Fruit fly (Drosophila melanogaster): ENCODE measurements around the gene CG11790.

Gene CG11790

dm6 chr3R:25070871-25071270 lies 23.4 kb downstream of the CG11790 start, which contains the start of gene CG11836:
Gene CG11836 (plus strand): TSS chr3R:25071126.
- TF ChIP-seq CG17801 (GFP tag; optimal IDR thresholded peaks at IDR 0.05; ENCODE audit: partially characterized antibody), result no peak

DNA sequence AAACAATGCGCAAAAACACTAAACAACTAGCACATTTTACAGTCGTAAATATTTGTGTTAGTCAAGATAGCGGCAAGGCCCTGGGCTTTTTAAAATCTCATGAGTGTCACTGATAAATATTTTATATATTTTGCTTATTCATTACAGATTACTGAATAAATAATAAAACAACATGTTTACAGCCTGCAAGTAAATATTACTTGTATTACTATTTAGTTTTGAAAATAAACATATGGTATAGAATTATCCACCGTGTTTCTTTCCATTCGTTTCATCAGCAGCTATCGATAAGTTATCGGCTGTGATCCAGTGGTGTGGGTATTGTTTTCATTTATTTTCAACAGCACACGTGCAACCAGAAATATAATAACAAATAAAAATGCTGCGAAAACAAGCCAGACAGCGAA lies 27.1 kb downstream of the CG11790 start, which contains the start of the genes shams and CG11920:
Gene shams, minus strand, starts transcription at position 50 of the 407 bp plus-strand sequence.
Gene CG11920, plus strand, starts transcription at position 320 of the 407 bp plus-strand sequence.
- peak; percentile 23 for TF ChIP-seq CG17801 (GFP tag; optimal IDR thresholded peaks at IDR 0.05; ENCODE audit: partially characterized antibody)

DNA sequence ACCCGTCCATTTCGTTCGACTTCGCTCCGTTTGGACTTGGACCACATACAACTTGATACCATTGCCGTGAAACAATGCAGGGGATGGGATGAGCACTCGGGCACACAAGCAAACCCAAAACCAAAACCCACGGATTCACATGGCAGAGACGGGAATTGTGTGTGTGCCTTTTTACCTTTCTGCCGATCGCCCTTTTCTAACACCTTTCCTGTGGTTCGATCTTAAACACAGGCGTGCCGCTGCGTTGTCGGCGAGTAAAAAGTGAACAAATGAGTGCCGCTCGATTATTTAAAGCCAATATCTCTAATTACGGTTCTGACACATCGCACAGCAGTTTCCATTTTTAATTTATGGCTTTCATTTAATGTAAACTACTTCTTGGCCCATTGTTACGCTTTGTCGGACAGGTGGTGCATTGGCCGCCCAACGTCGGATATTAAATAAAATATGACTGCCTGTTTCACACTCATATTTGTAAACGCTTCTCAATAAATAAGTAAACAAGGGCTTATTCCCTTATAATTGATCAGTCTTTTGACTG lies 29.8 kb downstream of the CG11790 start:
- TF ChIP-seq CG17801 (GFP tag; optimal IDR thresholded peaks at IDR 0.05; ENCODE audit: partially characterized antibody), result no peak

- TF ChIP-seq CG17801 (GFP tag; optimal IDR thresholded peaks at IDR 0.05; ENCODE audit: partially characterized antibody), result no peak
Observed at dm6 chr3R:25078665-25079064, 31.2 kb downstream of the CG11790 start.

DNA sequence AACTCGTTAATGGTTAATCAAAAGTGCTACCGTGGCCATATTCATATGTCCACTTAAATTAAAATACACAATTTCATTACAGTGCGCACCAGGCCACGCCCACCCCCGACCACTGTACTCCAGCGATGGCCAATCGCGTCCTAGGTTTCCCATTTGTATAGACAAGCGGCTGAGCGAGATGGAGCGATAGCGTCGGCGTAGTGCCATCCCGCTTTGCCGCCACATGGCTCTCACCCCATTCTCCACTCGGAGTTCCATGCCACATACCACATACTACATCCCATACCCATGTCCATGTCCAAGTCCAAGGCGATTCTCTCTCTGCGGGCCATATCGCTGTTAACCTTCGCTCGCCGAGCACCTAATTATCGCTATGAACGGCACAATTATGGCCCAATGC lies 32.9 kb downstream of the CG11790 start:
- no peak for TF ChIP-seq CG17801 (GFP tag; optimal IDR thresholded peaks at IDR 0.05; ENCODE audit: partially characterized antibody)

DNA sequence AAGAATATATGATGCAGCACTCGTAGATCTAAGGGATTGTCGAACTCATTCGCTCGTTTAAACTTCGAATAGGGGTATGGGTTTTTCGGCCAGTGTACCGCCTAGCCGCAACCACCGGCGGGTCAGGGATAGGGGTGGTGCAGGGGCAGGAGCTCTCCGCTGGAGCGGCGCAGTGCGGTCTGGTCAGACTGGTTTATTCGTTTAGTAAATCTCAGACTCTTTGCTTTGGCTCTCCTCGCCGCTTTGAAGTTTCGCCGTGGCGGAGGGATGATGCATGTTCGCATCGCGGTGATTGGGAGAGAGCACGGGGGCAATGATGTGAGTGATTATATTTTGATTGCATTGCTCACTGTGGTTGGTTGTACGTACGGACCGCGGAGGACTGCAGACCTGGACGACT lies 34.8 kb downstream of the CG11790 start, which contains the start of gene fd96Ca:
Gene fd96Ca, plus strand, starts transcription at position 337 of the 400 bp plus-strand sequence.
- TF ChIP-seq CG17801 (GFP tag; optimal IDR thresholded peaks at IDR 0.05; ENCODE audit: partially characterized antibody), result no peak

dm6 chr3R:25094639-25095038 lies 47.1 kb downstream of the CG11790 start, which contains the start of gene fd96Cb:
Gene fd96Cb (plus strand): TSS chr3R:25095012.
- no peak for TF ChIP-seq CG17801 (GFP tag; optimal IDR thresholded peaks at IDR 0.05; ENCODE audit: partially characterized antibody)

DNA sequence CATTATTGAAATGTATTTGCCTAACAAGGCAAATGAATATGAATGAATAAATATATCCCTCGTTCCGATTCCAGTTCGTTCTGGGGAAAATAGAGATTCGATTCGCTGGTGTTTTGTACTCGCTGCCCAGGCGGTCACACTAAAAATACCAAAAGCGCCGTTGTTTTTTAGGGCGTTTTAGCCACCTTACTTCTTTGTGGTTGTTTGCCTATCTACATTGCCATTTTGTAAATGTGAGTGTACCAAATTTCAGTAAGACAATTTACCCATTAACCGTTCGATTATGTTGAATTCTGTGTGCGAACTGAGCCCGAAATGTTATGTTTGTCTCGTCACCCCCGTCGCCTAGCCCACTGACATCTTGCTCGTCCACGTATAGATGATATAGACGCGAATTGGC lies 50.0 kb downstream of the CG11790 start, which contains the start of the genes CG33095 and CG33096:
Gene CG33095, plus strand, starts transcription at position 187 of the 400 bp plus-strand sequence.
Gene CG33096, plus strand, starts transcription at position 187 of the 400 bp plus-strand sequence.
- peak; percentile 20 for TF ChIP-seq CG17801 (GFP tag; optimal IDR thresholded peaks at IDR 0.05; ENCODE audit: partially characterized antibody)
